Fruit fly (Drosophila melanogaster) whole organism, embryonic: ENCODE results near the gene Trm7-32.

Experiments
- Aef1 ChIP-seq: fragments of 200-800 bp; sonication (Bioruptor generic); IDR thresholded peaks from 3 replicates; pipeline ENCODE4 v1.3.6; 2022; ENCODE audit warnings: missing biosample characterization, missing genetic modification characterization
- BEAF-32 ChIP-seq: fragments of 200-800 bp; sonication (Bioruptor generic); optimal IDR thresholded peaks from 3 replicates; lab custom pipeline; 2017; ENCODE audit warnings: missing biosample characterization, missing genetic modification characterization, mild to moderate bottlenecking, moderate library complexity, missing genetic modification reagents
- CG11560 ChIP-seq: fragments of 200-800 bp; sonication (Bioruptor generic); IDR thresholded peaks from 3 replicates; pipeline ENCODE4 v1.3.6; 2022; ENCODE audit warnings: missing biosample characterization, missing genetic modification characterization
- CG12942 ChIP-seq: fragments of 200-800 bp; sonication (Bioruptor generic); optimal IDR thresholded peaks from 3 replicates; lab custom pipeline; 2016; ENCODE audit warnings: missing biosample characterization, missing genetic modification characterization
- CG14710 ChIP-seq: fragments of 200-800 bp; sonication (Bioruptor generic); optimal IDR thresholded peaks from 3 replicates; lab custom pipeline; 2019; ENCODE audit warnings: missing biosample characterization, mild to moderate bottlenecking, missing genetic modification characterization, moderate library complexity
- CG15514 ChIP-seq: fragments of 200-800 bp; sonication (Bioruptor generic); optimal IDR thresholded peaks from 3 replicates; lab custom pipeline; 2017; ENCODE audit warnings: missing biosample characterization, missing genetic modification characterization, mild to moderate bottlenecking, moderate library complexity, missing genetic modification reagents
- CG17829 ChIP-seq: fragments of 200-800 bp; optimal IDR thresholded peaks from 2 replicates; lab custom pipeline; 2019; ENCODE audit warnings: missing biosample characterization, mild to moderate bottlenecking, missing genetic modification characterization, moderate library complexity
- CG17912 ChIP-seq: fragments of 200-800 bp; sonication (Bioruptor generic); optimal IDR thresholded peaks from 2 replicates; lab custom pipeline; 2018; ENCODE audit warnings: missing biosample characterization, mild to moderate bottlenecking, missing genetic modification characterization
- CG18476 ChIP-seq: fragments of 200-800 bp; sonication (Bioruptor generic); optimal IDR thresholded peaks from 2 replicates; lab custom pipeline; 2016; ENCODE audit warnings: missing biosample characterization, mild to moderate bottlenecking, missing genetic modification characterization
- CG2120 ChIP-seq: fragments of 200-800 bp; sonication (Bioruptor generic); optimal IDR thresholded peaks from 3 replicates; lab custom pipeline; 2016; ENCODE audit warnings: missing biosample characterization, missing genetic modification characterization
- CG2129 ChIP-seq: fragments of 200-800 bp; sonication (Bioruptor generic); IDR thresholded peaks from 2 replicates; pipeline ENCODE4 v1.3.6; 2022; ENCODE audit warnings: missing biosample characterization, missing genetic modification characterization; ENCODE audit not compliant: partially characterized antibody
- CG2199 ChIP-seq: fragments of 200-800 bp; sonication (Bioruptor generic); IDR thresholded peaks from 3 replicates; pipeline ENCODE4 v1.3.6; 2022; ENCODE audit warnings: missing biosample characterization, missing genetic modification characterization
- CG2889 ChIP-seq: fragments of 200-800 bp; sonication (Bioruptor generic); IDR thresholded peaks from 3 replicates; pipeline ENCODE4 v1.3.6; 2022; ENCODE audit warnings: missing biosample characterization, missing genetic modification characterization
- CG32767 ChIP-seq: fragments of 200-800 bp; sonication (Bioruptor generic); IDR thresholded peaks from 2 replicates; pipeline ENCODE4 v1.3.6; 2022; ENCODE audit warnings: missing biosample characterization, missing genetic modification characterization
- CG4617 ChIP-seq: fragments of 200-800 bp; sonication (Bioruptor generic); optimal IDR thresholded peaks from 3 replicates; lab custom pipeline; 2016; ENCODE audit warnings: missing biosample characterization, missing genetic modification characterization, borderline replicate concordance
- CG5953 ChIP-seq: fragments of 200-800 bp; sonication (Bioruptor generic); IDR thresholded peaks from 2 replicates; pipeline ENCODE4 v1.3.6; 2022; ENCODE audit warnings: missing biosample characterization, missing genetic modification characterization
- CG6254 ChIP-seq: fragments of 200-800 bp; sonication (Bioruptor generic); optimal IDR thresholded peaks from 3 replicates; lab custom pipeline; 2017; ENCODE audit warnings: mild to moderate bottlenecking, missing biosample characterization, missing genetic modification reagents, missing genetic modification characterization
- CG7928 ChIP-seq: fragments of 200-800 bp; sonication (Bioruptor generic); optimal IDR thresholded peaks from 2 replicates; lab custom pipeline; 2017; ENCODE audit warnings: missing biosample characterization, mild to moderate bottlenecking, missing genetic modification characterization
- CG8765 ChIP-seq: fragments of 200-800 bp; sonication (Bioruptor generic); IDR thresholded peaks from 2 replicates; pipeline ENCODE4 v1.3.6; 2022; ENCODE audit warnings: missing biosample characterization, missing genetic modification characterization
- CG8944 ChIP-seq: fragments of 200-800 bp; sonication (Bioruptor generic); optimal IDR thresholded peaks from 3 replicates; lab custom pipeline; 2016; ENCODE audit warnings: missing biosample characterization, missing genetic modification characterization
- CkIIα-i1 ChIP-seq: fragments of 200-800 bp; sonication (Bioruptor generic); IDR thresholded peaks from 2 replicates; pipeline ENCODE4 v1.3.6; 2022; ENCODE audit warnings: missing biosample characterization, missing genetic modification characterization
- Ets97D ChIP-seq: fragments of 200-800 bp; sonication (Bioruptor generic); optimal IDR thresholded peaks from 3 replicates; lab custom pipeline; 2016; ENCODE audit warnings: missing biosample characterization, missing genetic modification characterization
- HLH54F ChIP-seq: fragments of 200-800 bp; sonication (Bioruptor generic); optimal IDR thresholded peaks from 3 replicates; lab custom pipeline; 2016; ENCODE audit warnings: missing biosample characterization, missing genetic modification characterization
- Mad ChIP-seq: fragments of 200-800 bp; sonication (Bioruptor generic); optimal IDR thresholded peaks from 2 replicates; lab custom pipeline; 2016; ENCODE audit warnings: missing biosample characterization, missing genetic modification characterization
- NK7.1 ChIP-seq: fragments of 200-800 bp; sonication (Bioruptor generic); optimal IDR thresholded peaks from 3 replicates; lab custom pipeline; 2016; ENCODE audit warnings: missing biosample characterization, missing genetic modification characterization
- Oaz ChIP-seq: fragments of 200-800 bp; sonication (Bioruptor generic); IDR thresholded peaks from 2 replicates; pipeline ENCODE4 v1.3.6; 2022; ENCODE audit warnings: missing biosample characterization, missing genetic modification characterization
- Optix ChIP-seq: fragments of 200-800 bp; sonication (Bioruptor generic); IDR thresholded peaks from 3 replicates; pipeline ENCODE4 v1.3.6; 2022; ENCODE audit warnings: missing biosample characterization, missing genetic modification characterization
- Sry-β ChIP-seq: fragments of 200-800 bp; sonication (Bioruptor generic); optimal IDR thresholded peaks from 2 replicates; lab custom pipeline; 2018; ENCODE audit warnings: missing biosample characterization, mild to moderate bottlenecking, missing genetic modification characterization, moderate library complexity
- Vsx1 ChIP-seq: fragments of 200-800 bp; sonication (Bioruptor generic); optimal IDR thresholded peaks from 2 replicates; lab custom pipeline; 2017; ENCODE audit warnings: missing biosample characterization, mild to moderate bottlenecking, missing genetic modification characterization, missing genetic modification reagents
- YL-1 ChIP-seq: fragments of 200-800 bp; sonication (Bioruptor generic); optimal IDR thresholded peaks from 3 replicates; lab custom pipeline; 2017; ENCODE audit warnings: missing biosample characterization, mild to moderate bottlenecking, missing genetic modification characterization
- ash1 ChIP-seq: fragments of 200-800 bp; sonication (Bioruptor generic); optimal IDR thresholded peaks from 2 replicates; lab custom pipeline; 2018; ENCODE audit warnings: missing biosample characterization, mild to moderate bottlenecking, missing genetic modification characterization
- bcd ChIP-seq: fragments of 200-800 bp; sonication (Bioruptor generic); optimal IDR thresholded peaks from 2 replicates; lab custom pipeline; 2017; ENCODE audit warnings: missing biosample characterization, mild to moderate bottlenecking, missing genetic modification characterization
- caup ChIP-seq: fragments of 200-800 bp; sonication (Bioruptor generic); optimal IDR thresholded peaks from 3 replicates; lab custom pipeline; 2017; ENCODE audit warnings: missing biosample characterization, mild to moderate bottlenecking, missing genetic modification characterization, moderate library complexity; ENCODE audit not compliant: severe bottlenecking
- cwo ChIP-seq: fragments of 200-800 bp; sonication (Bioruptor generic); optimal IDR thresholded peaks from 3 replicates; lab custom pipeline; 2017; ENCODE audit warnings: missing biosample characterization, missing genetic modification characterization, mild to moderate bottlenecking, moderate library complexity, missing genetic modification reagents
- dm ChIP-seq: fragments of 200-800 bp; sonication (Bioruptor generic); optimal IDR thresholded peaks from 3 replicates; lab custom pipeline; 2016; ENCODE audit warnings: missing biosample characterization, missing genetic modification characterization
- ems ChIP-seq: fragments of 200-800 bp; sonication (Bioruptor generic); optimal IDR thresholded peaks from 3 replicates; lab custom pipeline; 2016; ENCODE audit warnings: missing biosample characterization, missing genetic modification characterization
- fu2 ChIP-seq: fragments of 200-800 bp; sonication (Bioruptor generic); optimal IDR thresholded peaks from 2 replicates; lab custom pipeline; 2016; ENCODE audit warnings: missing biosample characterization, missing genetic modification characterization
- gfzf ChIP-seq: fragments of 200-800 bp; sonication (Bioruptor generic); optimal IDR thresholded peaks from 2 replicates; lab custom pipeline; 2016; ENCODE audit warnings: missing biosample characterization, mild to moderate bottlenecking, missing genetic modification characterization, moderate library complexity
- gsb-n ChIP-seq: fragments of 200-800 bp; sonication (Bioruptor generic); optimal IDR thresholded peaks from 3 replicates; lab custom pipeline; 2018; ENCODE audit warnings: missing biosample characterization, mild to moderate bottlenecking, missing genetic modification characterization
- hkb ChIP-seq, 2 experiments: fragments of 200-800 bp in 1 of 2; fragments of >200 bp in 1 of 2; sonication (Bioruptor generic) in 1 of 2; IDR thresholded peaks in 1 of 2; optimal IDR thresholded peaks in 1 of 2; 2 replicates each; pipeline versions ENCODE4 v1.3.6 to Lab custom; 2017 to 2022; ENCODE audit warnings: missing biosample characterization in 1 of 2, missing genetic modification characterization in 1 of 2
- lov ChIP-seq, 2 experiments: fragments of 200-800 bp in 1 of 2; fragments of >200 bp in 1 of 2; sonication (Bioruptor generic) in 1 of 2; IDR thresholded peaks in 1 of 2; optimal IDR thresholded peaks in 1 of 2; 2 replicates in 1 of 2; 3 replicates in 1 of 2; pipeline versions ENCODE4 v1.3.6 to Lab custom; 2017 to 2022; ENCODE audit warnings: missing biosample characterization in 1 of 2, missing genetic modification characterization in 1 of 2
- luna ChIP-seq: fragments of 200-800 bp; sonication (Bioruptor generic); optimal IDR thresholded peaks from 2 replicates; lab custom pipeline; 2016; ENCODE audit warnings: missing biosample characterization, missing genetic modification characterization
- nmo ChIP-seq: fragments of 200-800 bp; sonication (Bioruptor generic); optimal IDR thresholded peaks from 2 replicates; lab custom pipeline; 2018; ENCODE audit warnings: missing biosample characterization, mild to moderate bottlenecking, missing genetic modification characterization, moderate library complexity
- org-1 ChIP-seq: fragments of 200-800 bp; sonication (Bioruptor generic); optimal IDR thresholded peaks from 2 replicates; lab custom pipeline; 2017; ENCODE audit warnings: missing biosample characterization, missing genetic modification characterization
- pho ChIP-seq: fragments of 200-800 bp; sonication (Bioruptor generic); optimal IDR thresholded peaks from 2 replicates; lab custom pipeline; 2016; ENCODE audit warnings: missing biosample characterization, missing genetic modification characterization
- sens ChIP-seq: fragments of 200-800 bp; sonication (Bioruptor generic); peaks from one replicate; lab custom pipeline; 2016; ENCODE audit warnings: missing biosample characterization, missing genetic modification characterization
- sim ChIP-seq: fragments of 200-800 bp; sonication (Bioruptor generic); IDR thresholded peaks from 2 replicates; pipeline ENCODE4 v1.3.6; 2022; ENCODE audit warnings: missing biosample characterization, missing genetic modification characterization
- slbo ChIP-seq: fragments of 200-800 bp; sonication (Bioruptor generic); IDR thresholded peaks from 2 replicates; pipeline ENCODE4 v1.3.6; 2022; ENCODE audit warnings: missing biosample characterization, missing genetic modification characterization
- slou ChIP-seq: fragments of 200-800 bp; sonication (Bioruptor generic); optimal IDR thresholded peaks from 3 replicates; lab custom pipeline; 2016; ENCODE audit warnings: missing biosample characterization, missing genetic modification characterization
- vnd ChIP-seq: fragments of 200-800 bp; sonication (Bioruptor generic); IDR thresholded peaks from 3 replicates; pipeline ENCODE4 v1.3.6; 2022; ENCODE audit warnings: missing biosample characterization, missing genetic modification characterization; ENCODE audit not compliant: partially characterized antibody

Gene Trm7-32

DNA sequence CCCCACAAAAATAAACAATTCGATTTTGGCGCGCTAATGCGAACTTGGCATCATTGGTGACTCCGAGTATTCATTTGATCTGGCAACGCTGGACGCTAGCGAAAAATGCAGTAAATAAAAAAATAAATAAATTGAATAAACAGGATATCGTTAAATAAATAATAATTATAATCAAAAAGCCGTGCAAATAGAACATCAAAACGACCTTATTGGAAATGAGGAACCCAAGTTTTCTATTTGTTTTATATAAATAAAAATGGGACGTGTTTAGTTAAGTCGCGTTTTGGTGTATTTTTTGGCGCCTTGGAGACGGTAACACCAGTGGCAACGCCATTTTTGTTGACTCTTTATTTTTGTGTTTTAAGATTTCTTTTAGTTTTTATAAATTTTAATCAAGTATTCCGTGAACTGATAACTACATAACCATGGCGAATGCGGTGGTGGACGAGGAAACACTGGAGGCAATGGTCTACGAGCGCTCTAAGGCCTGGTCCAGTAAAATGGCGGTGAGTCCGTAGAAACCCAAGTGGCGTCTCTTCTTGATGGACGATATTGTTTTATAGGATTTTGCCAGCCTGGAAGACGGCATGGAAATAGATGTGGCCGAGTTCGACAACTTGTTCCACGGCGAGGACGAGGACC lies 47.6 kb downstream of the Trm7-32 start, which contains the start of gene cal1 (continued):
- TF ChIP-seq lov (optimal IDR thresholded peaks at IDR 0.05; lab: Kevin White, UChicago) (no peak), lov (GFP tag; IDR thresholded peaks at IDR 0.05; lab: Robert Waterston, UW) (no peak), CG7928 (no peak), CG14710 (tag; lab: Kevin White, UChicago) (peak; percentile 84), luna (no peak), slou (no peak), CG12942 (GFP tag; lab: Kevin White, UChicago) (no peak), Mad (GFP tag; lab: Kevin White, UChicago) (no peak), Aef1 (GFP tag; lab: Robert Waterston, UW) (no peak), fu2 (GFP tag; lab: Kevin White, UChicago) (no peak), Optix (GFP tag; lab: Robert Waterston, UW) (no peak), Oaz (GFP tag; lab: Robert Waterston, UW) (no peak), nmo (peak; percentile 49), CG5953 (no peak), gsb-n (no peak), sim (no peak), CkIIα-i1 (GFP tag; lab: Robert Waterston, UW) (no peak), slbo (GFP tag; lab: Robert Waterston, UW) (no peak), dm (GFP tag; lab: Kevin White, UChicago) (no peak), Sry-β (GFP tag; lab: Kevin White, UChicago) (no peak), CG17829 (peak; percentile 48), YL-1 (GFP tag; lab: Kevin White, UChicago) (peak; percentile 73), CG4617 (peak; percentile 51), Ets97D (GFP tag; lab: Kevin White, UChicago) (peak; percentile 15), CG8765 (GFP tag; lab: Robert Waterston, UW) (no peak), CG11560 (no peak), caup (GFP tag; lab: Kevin White, UChicago) (no peak), CG2129 (GFP tag; lab: Robert Waterston, UW) (no peak), HLH54F (no peak), Vsx1 (GFP tag; lab: Kevin White, UChicago) (no peak), CG32767 (GFP tag; lab: Robert Waterston, UW) (no peak), CG2889 (GFP tag; lab: Robert Waterston, UW) (no peak), CG18476 (GFP tag; lab: Kevin White, UChicago) (no peak), CG2199 (GFP tag; lab: Robert Waterston, UW) (no peak), CG6254 (GFP tag; lab: Kevin White, UChicago) (no peak), BEAF-32 (GFP tag; lab: Kevin White, UChicago) (peak; percentile 51), NK7.1 (no peak), CG17912 (GFP tag; lab: Kevin White, UChicago) (no peak), hkb (optimal IDR thresholded peaks at IDR 0.05; lab: Kevin White, UChicago) (peak; percentile 78), hkb (GFP tag; IDR thresholded peaks at IDR 0.05; lab: Robert Waterston, UW) (no peak), CG8944 (GFP tag; lab: Kevin White, UChicago) (no peak), cwo (GFP tag; lab: Kevin White, UChicago) (no peak), pho (GFP tag; lab: Kevin White, UChicago) (no peak), ems (GFP tag; lab: Kevin White, UChicago) (no peak), sens (peak; percentile 58), vnd (GFP tag; lab: Robert Waterston, UW) (no peak), gfzf (GFP tag; lab: Kevin White, UChicago) (peak; percentile 65), bcd (no peak), CG15514 (GFP tag; lab: Kevin White, UChicago) (peak; percentile 64), ash1 (no peak), CG2120 (GFP tag; lab: Kevin White, UChicago) (no peak), org-1 (GFP tag; lab: Kevin White, UChicago) (no peak)
